Worm (Caenorhabditis elegans): Measurements from ENCODE around the gene phf-31.

Gene phf-31

ce11 chrX:10677552-10677951, 4.2 kb upstream of the phf-31 start:
- TF ChIP-seq pbrm-1 (GFP tag; IDR thresholded peaks at IDR 0.05) (no peak), pha-4 (tag; optimal IDR thresholded peaks at IDR 0.05) (no peak), egl-44 (GFP tag; IDR thresholded peaks at IDR 0.05) (no peak), lin-40 (tag; optimal IDR thresholded peaks at IDR 0.05) (peak; percentile 48), hmg-1.2 (GFP tag; IDR thresholded peaks at IDR 0.05) (peak; percentile 26; the same call in 1 of the 2 replicates), ama-1 (optimal IDR thresholded peaks at IDR 0.05) (peak; percentile 3), ama-1 (GFP tag; optimal IDR thresholded peaks at IDR 0.05) (no peak), ceh-40 (GFP tag; IDR thresholded peaks at IDR 0.05) (no peak), ZK185.1 (tag; optimal IDR thresholded peaks at IDR 0.05; ENCODE audit: poor library complexity, severe bottlenecking) (peak; percentile 4), ceh-27 (GFP tag; optimal IDR thresholded peaks at IDR 0.05) (peak; percentile 58)

ce11 chrX:10678081-10678736, 3.6 kb upstream of the phf-31 start:
- TF ChIP-seq zfh-2 (GFP tag; conservative IDR thresholded peaks at IDR 0.05) (0 out of 2 replicates have a peak, but pooled peaks have one; percentile 14), attf-5 (GFP tag; optimal IDR thresholded peaks at IDR 0.05) (peak; percentile 35), snpc-3.4 (tag; optimal IDR thresholded peaks at IDR 0.05) (no peak), K11D2.4 (GFP tag; IDR thresholded peaks at IDR 0.05) (peak; percentile 19; the same call in 1 of the 2 replicates), ceh-27 (GFP tag; optimal IDR thresholded peaks at IDR 0.05) (peak; percentile 31), cebp-1 (GFP tag; IDR thresholded peaks at IDR 0.05) (peak; percentile 96), cebp-1 (tag; optimal IDR thresholded peaks at IDR 0.05) (peak; percentile 97), mcd-1 (GFP tag; IDR thresholded peaks at IDR 0.05) (0 out of 2 replicates have a peak, but pooled peaks have one; percentile 16), somi-1 (GFP tag; optimal IDR thresholded peaks at IDR 0.05) (no peak), ama-1 (optimal IDR thresholded peaks at IDR 0.05) (peak; percentile 70), ama-1 (GFP tag; optimal IDR thresholded peaks at IDR 0.05) (no peak), unc-62 (GFP tag; optimal IDR thresholded peaks at IDR 0.05) (peak; percentile 85), gei-17 (GFP tag; optimal IDR thresholded peaks at IDR 0.05) (no peak), snpc-4 (GFP tag; optimal IDR thresholded peaks at IDR 0.05) (no peak), snpc-4 (tag; optimal IDR thresholded peaks at IDR 0.05) (no peak)

ce11 chrX:10679193-10679592, 2.6 kb upstream of the phf-31 start:
- TF ChIP-seq atf-7 (tag; optimal IDR thresholded peaks at IDR 0.05), result no peak
- peak; percentile 64; the same call in 1 of the 2 replicates for TF ChIP-seq dox-1 (GFP tag; IDR thresholded peaks at IDR 0.05)
- peak; percentile 27 for TF ChIP-seq pha-4 (tag; optimal IDR thresholded peaks at IDR 0.05)
- no peak for TF ChIP-seq cebp-2 (GFP tag; IDR thresholded peaks at IDR 0.05)
- TF ChIP-seq nhr-90 (tag; optimal IDR thresholded peaks at IDR 0.05), result peak; percentile 2
- TF ChIP-seq ztf-22 (GFP tag; optimal IDR thresholded peaks at IDR 0.05), result no peak
- peak; percentile 20 for TF ChIP-seq K12H6.12 (tag; optimal IDR thresholded peaks at IDR 0.05)
- TF ChIP-seq Y56A3A.18 (GFP tag; IDR thresholded peaks at IDR 0.05), result no peak
- no peak for TF ChIP-seq cebp-1 (GFP tag; IDR thresholded peaks at IDR 0.05)
- TF ChIP-seq cebp-1 (tag; optimal IDR thresholded peaks at IDR 0.05), result peak; percentile 54
- 0 out of 2 replicates have a peak, but pooled peaks have one; percentile 23 for TF ChIP-seq K11D2.4 (GFP tag; IDR thresholded peaks at IDR 0.05)
- no peak for TF ChIP-seq F49E8.2 (tag; optimal IDR thresholded peaks at IDR 0.05; ENCODE audit: insufficient read depth)
- peak; percentile 86 to 87 for TF ChIP-seq let-607 (tag; optimal IDR thresholded peaks at IDR 0.05)
- no peak for TF ChIP-seq lsy-27 (tag; optimal IDR thresholded peaks at IDR 0.05; ENCODE audit: borderline replicate concordance, insufficient read depth)
- peak; percentile 10 for TF ChIP-seq F23B12.7 (tag; optimal IDR thresholded peaks at IDR 0.05; ENCODE audit: insufficient read depth)
- peak; percentile 42 for TF ChIP-seq attf-5 (GFP tag; optimal IDR thresholded peaks at IDR 0.05)
- no peak for TF ChIP-seq bed-2 (GFP tag; IDR thresholded peaks at IDR 0.05)
- no peak for TF ChIP-seq F55B11.4 (tag; optimal IDR thresholded peaks at IDR 0.05; ENCODE audit: borderline replicate concordance, insufficient read depth)
- TF ChIP-seq F22D6.2 (tag; optimal IDR thresholded peaks at IDR 0.05), result no peak
- TF ChIP-seq tbp1 (GFP tag; optimal IDR thresholded peaks at IDR 0.05), result peak; percentile 24
- peak; percentile 86 for TF ChIP-seq nhr-80 (tag; optimal IDR thresholded peaks at IDR 0.05)

Measured in whole organism, young adult.